Worm (Caenorhabditis elegans): ENCODE data around the gene F42A9.17.

Gene F42A9.17

ce11 chrIV:8595317-8595716, 16.4 kb downstream of the F42A9.17 start, which contains the start of gene Y59H11AR.3:
TSS of gene Y59H11AR.3 (minus strand) at chrIV:8595417.
- TF ChIP-seq mdl-1 (tag; optimal IDR thresholded peaks at IDR 0.05): no peak
- no peak for TF ChIP-seq egl-27 (tag; optimal IDR thresholded peaks at IDR 0.05)
- no peak for TF ChIP-seq nhr-67 (tag; optimal IDR thresholded peaks at IDR 0.05)
- no peak for TF ChIP-seq snpc-4 (tag; optimal IDR thresholded peaks at IDR 0.05)
- TF ChIP-seq hmg-11 (tag; optimal IDR thresholded peaks at IDR 0.05): no peak
- no peak for TF ChIP-seq ceh-28 (tag; optimal IDR thresholded peaks at IDR 0.05)
- TF ChIP-seq ceh-16 (tag; optimal IDR thresholded peaks at IDR 0.05): no peak
- TF ChIP-seq nhr-43 (tag; optimal IDR thresholded peaks at IDR 0.05; ENCODE audit: poor library complexity, severe bottlenecking): no peak
- TF ChIP-seq nhr-237 (tag; optimal IDR thresholded peaks at IDR 0.05): no peak
- no peak for TF ChIP-seq zag-1 (tag; optimal IDR thresholded peaks at IDR 0.05)
- no peak for TF ChIP-seq nhr-23 (tag; optimal IDR thresholded peaks at IDR 0.05)
- no peak for TF ChIP-seq ztf-11 (tag; optimal IDR thresholded peaks at IDR 0.05)

ce11 chrIV:8587605-8588004, 24.1 kb downstream of the F42A9.17 start:
- TF ChIP-seq egl-5 (tag; optimal IDR thresholded peaks at IDR 0.05): no peak
- TF ChIP-seq sea-2 (GFP tag; optimal IDR thresholded peaks at IDR 0.05): no peak
- peak; percentile 12 for TF ChIP-seq nfya-1 (tag; optimal IDR thresholded peaks at IDR 0.05; ENCODE audit: insufficient read depth)
- TF ChIP-seq snpc-4 (tag; optimal IDR thresholded peaks at IDR 0.05): no peak

ce11 chrIV:8587057-8587456, 24.7 kb downstream of the F42A9.17 start:
- TF ChIP-seq jun-1 (tag; optimal IDR thresholded peaks at IDR 0.05) (peak; percentile 59), pha-4 (tag; optimal IDR thresholded peaks at IDR 0.05) (peak; percentile 40), nhr-12 (tag; optimal IDR thresholded peaks at IDR 0.05) (no peak), egl-5 (tag; optimal IDR thresholded peaks at IDR 0.05) (no peak), pqm-1 (tag; optimal IDR thresholded peaks at IDR 0.05) (peak; percentile 29), ceh-82 (tag; optimal IDR thresholded peaks at IDR 0.05) (peak; percentile 54), ama-1 (optimal IDR thresholded peaks at IDR 0.05) (peak; percentile 20), hmg-11 (tag; optimal IDR thresholded peaks at IDR 0.05) (peak; percentile 80), skn-1 (tag; optimal IDR thresholded peaks at IDR 0.05) (no peak), nhr-237 (tag; optimal IDR thresholded peaks at IDR 0.05) (no peak), ztf-4 (tag; optimal IDR thresholded peaks at IDR 0.05) (no peak), nhr-76 (tag; optimal IDR thresholded peaks at IDR 0.05) (no peak), nfya-1 (tag; optimal IDR thresholded peaks at IDR 0.05; ENCODE audit: insufficient read depth) (peak; percentile 49), unc-62 (GFP tag; optimal IDR thresholded peaks at IDR 0.05) (peak; percentile 95), lin-39 (tag; optimal IDR thresholded peaks at IDR 0.05) (peak; percentile 75), elt-1 (tag; optimal IDR thresholded peaks at IDR 0.05) (peak; percentile 14), fkh-2 (tag; optimal IDR thresholded peaks at IDR 0.05) (no peak), lin-15B (tag; optimal IDR thresholded peaks at IDR 0.05) (peak; percentile 59), zag-1 (tag; optimal IDR thresholded peaks at IDR 0.05) (peak; percentile 26), fos-1 (tag; optimal IDR thresholded peaks at IDR 0.05) (peak; percentile 23), ceh-28 (tag; optimal IDR thresholded peaks at IDR 0.05) (peak; percentile 17), R02D3.7 (tag; optimal IDR thresholded peaks at IDR 0.05) (peak; percentile 11)

ce11 chrIV:8585076-8586033, 26.4 kb downstream of the F42A9.17 start, which contains the start of gene catp-7:
TSS of gene catp-7 (plus strand) at chrIV:8585983.
- peak; percentile 49 for TF ChIP-seq jun-1 (tag; optimal IDR thresholded peaks at IDR 0.05)
- peak; percentile 51 for TF ChIP-seq pha-4 (tag; optimal IDR thresholded peaks at IDR 0.05)
- no peak for TF ChIP-seq fos-1 (tag; optimal IDR thresholded peaks at IDR 0.05)
- TF ChIP-seq zag-1 (tag; optimal IDR thresholded peaks at IDR 0.05): no peak
- TF ChIP-seq egl-27 (tag; optimal IDR thresholded peaks at IDR 0.05): no peak
- TF ChIP-seq elt-1 (tag; optimal IDR thresholded peaks at IDR 0.05): no peak
- no peak for TF ChIP-seq fkh-10 (GFP tag; optimal IDR thresholded peaks at IDR 0.05)
- peak; percentile 93 for TF ChIP-seq pqm-1 (tag; optimal IDR thresholded peaks at IDR 0.05)
- no peak for TF ChIP-seq lin-39 (tag; optimal IDR thresholded peaks at IDR 0.05)
- TF ChIP-seq nhr-43 (tag; optimal IDR thresholded peaks at IDR 0.05; ENCODE audit: poor library complexity, severe bottlenecking): no peak
- TF ChIP-seq ZK546.5 (tag; optimal IDR thresholded peaks at IDR 0.05): no peak
- TF ChIP-seq skn-1 (tag; optimal IDR thresholded peaks at IDR 0.05): peak; percentile 67
- TF ChIP-seq hmg-11 (tag; optimal IDR thresholded peaks at IDR 0.05): no peak
- TF ChIP-seq unc-39 (tag; optimal IDR thresholded peaks at IDR 0.05): no peak
- TF ChIP-seq nhr-76 (tag; optimal IDR thresholded peaks at IDR 0.05): no peak
- TF ChIP-seq elt-2 (tag; optimal IDR thresholded peaks at IDR 0.05): peak; percentile 97
- no peak for TF ChIP-seq aly-2 (tag; optimal IDR thresholded peaks at IDR 0.05)
- no peak for TF ChIP-seq nhr-23 (tag; optimal IDR thresholded peaks at IDR 0.05)

Data from whole organism, L3 larva.